Fruit fly (Drosophila melanogaster): ENCODE measurements around the gene RpS3.

DNA sequence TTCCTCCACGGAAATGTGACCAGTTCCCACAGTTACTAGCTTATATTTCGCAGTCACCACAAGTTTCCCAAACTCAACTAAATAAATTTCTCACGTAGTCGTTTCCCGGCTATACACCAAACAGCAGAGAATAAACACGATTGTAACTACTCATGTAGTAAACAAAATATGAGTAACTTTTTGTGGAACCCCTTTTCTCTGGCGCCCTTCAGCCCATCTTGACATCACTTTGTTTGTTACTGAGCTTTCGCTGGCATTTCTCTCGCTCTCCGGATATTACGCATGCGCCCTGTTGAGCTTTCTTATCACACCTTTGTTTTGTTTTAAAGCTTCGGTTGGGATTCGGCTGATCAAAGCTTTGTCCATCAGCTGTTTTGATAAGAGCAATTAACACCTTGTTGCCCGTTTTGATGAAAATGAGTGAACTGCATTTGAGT, 27.4 kb downstream of the RpS3 start:
- no peak for TF ChIP-seq br (GFP tag; optimal IDR thresholded peaks at IDR 0.05)
- no peak for TF ChIP-seq Rel (GFP tag; optimal IDR thresholded peaks at IDR 0.05)
- no peak for TF ChIP-seq Rel (tag; optimal IDR thresholded peaks at IDR 0.05)
- no peak for TF ChIP-seq woc (GFP tag; optimal IDR thresholded peaks at IDR 0.05)

Data from whole organism, wandering third instar larva.